Fruit fly (Drosophila melanogaster) whole organism, pupa: ENCODE data around the gene BHD.

ENCODE experiments used
- CG15710 ChIP-seq: fragments of 200-800 bp; sonication (Bioruptor generic); optimal IDR thresholded peaks from 2 replicates; lab custom pipeline; 2018; ENCODE audit warnings: missing biosample characterization, mild to moderate bottlenecking, missing genetic modification characterization, moderate library complexity
- CG32121 ChIP-seq: fragments of 200-800 bp; sonication (Bioruptor generic); IDR thresholded peaks from 2 replicates; pipeline ENCODE4 v1.3.6; 2022; ENCODE audit warnings: missing biosample characterization, missing genetic modification characterization
- CG8301 ChIP-seq: fragments of 200-800 bp; sonication (Bioruptor generic); optimal IDR thresholded peaks from 2 replicates; lab custom pipeline; 2018; ENCODE audit warnings: missing biosample characterization, mild to moderate bottlenecking, missing genetic modification characterization
- CG9948 ChIP-seq: fragments of 200-800 bp; sonication (Bioruptor generic); optimal IDR thresholded peaks from 2 replicates; lab custom pipeline; 2018; ENCODE audit warnings: missing biosample characterization, mild to moderate bottlenecking, missing genetic modification characterization, moderate library complexity
- Ets98B ChIP-seq: fragments of 200-800 bp; sonication (Bioruptor generic); IDR thresholded peaks from 2 replicates; pipeline ENCODE4 v1.3.6; 2022; ENCODE audit warnings: missing biosample characterization, missing genetic modification characterization
- Pif1A ChIP-seq: fragments of 200-800 bp; sonication (Bioruptor generic); optimal IDR thresholded peaks from 3 replicates; lab custom pipeline; 2016; ENCODE audit warnings: missing biosample characterization, missing genetic modification characterization
- Snoo ChIP-seq: fragments of 200-800 bp; sonication (Bioruptor generic); optimal IDR thresholded peaks from 3 replicates; lab custom pipeline; 2017; ENCODE audit warnings: missing biosample characterization, mild to moderate bottlenecking, missing genetic modification characterization, inconsistent platforms
- fd96Ca ChIP-seq: fragments of 200-800 bp; sonication (Bioruptor generic); IDR thresholded peaks from 3 replicates; pipeline ENCODE4 v1.3.6; 2022; ENCODE audit warnings: missing biosample characterization, missing genetic modification characterization
- gl ChIP-seq: fragments of 200-800 bp; sonication (Bioruptor generic); optimal IDR thresholded peaks from 2 replicates; lab custom pipeline; 2018; ENCODE audit warnings: missing biosample characterization, mild to moderate bottlenecking, missing genetic modification characterization
- rn ChIP-seq: fragments of 200-800 bp; sonication (Bioruptor generic); IDR thresholded peaks from 2 replicates; pipeline ENCODE4 v1.3.6; 2022; ENCODE audit warnings: missing biosample characterization, missing genetic modification characterization

DNA sequence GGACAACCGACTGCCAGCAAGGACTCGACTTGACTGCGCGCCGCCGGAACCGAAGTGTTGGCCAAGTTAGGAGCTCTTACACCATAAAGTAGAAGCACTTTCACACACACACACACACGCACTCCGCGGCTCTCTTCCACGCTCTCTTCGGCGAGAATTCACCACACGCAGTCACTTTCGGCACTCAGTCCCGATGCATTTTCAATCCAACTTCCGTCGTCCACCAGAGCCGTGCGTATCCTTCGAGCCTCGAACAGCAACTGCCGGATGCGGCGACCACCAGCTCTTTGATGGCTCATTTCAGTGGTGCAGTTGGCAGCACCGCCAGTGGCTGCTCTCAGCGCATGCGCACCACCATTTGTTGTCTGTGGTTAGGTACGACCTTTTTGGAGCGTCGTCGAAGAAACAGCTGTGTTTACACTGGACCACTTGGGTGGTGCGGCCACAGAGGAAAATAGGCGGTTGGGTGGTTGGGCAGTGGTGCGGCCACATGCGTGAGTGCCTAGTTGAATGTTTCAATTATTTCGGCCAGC, 48.6 kb upstream of the BHD start, which contains the start of gene Dscam2:
- no peak for TF ChIP-seq Snoo (tag; lab: Kevin White, UChicago)
- TF ChIP-seq Ets98B (GFP tag; lab: Robert Waterston, UW) = no peak
- TF ChIP-seq CG15710 (tag; lab: Kevin White, UChicago) = no peak
- TF ChIP-seq CG8301 (tag; lab: Kevin White, UChicago) = no peak
- no peak for TF ChIP-seq fd96Ca (GFP tag; lab: Robert Waterston, UW)
- no peak for TF ChIP-seq CG9948 (tag; lab: Kevin White, UChicago)
- TF ChIP-seq Pif1A (GFP tag; lab: Kevin White, UChicago) = no peak
- TF ChIP-seq rn (GFP tag; lab: Robert Waterston, UW) = no peak
- no peak for TF ChIP-seq gl (tag; lab: Kevin White, UChicago)
- TF ChIP-seq CG32121 (GFP tag; lab: Robert Waterston, UW) = no peak
